Worm (Caenorhabditis elegans): Measurements from ENCODE around the gene T01C4.8.

Gene T01C4.8

ce11 chrV:7095254-7095990 lies 33.9 kb downstream of the T01C4.8 start:
- TF ChIP-seq ces-1 (GFP tag; optimal IDR thresholded peaks at IDR 0.05) (no peak), nhr-76 (tag; optimal IDR thresholded peaks at IDR 0.05) (no peak), blmp-1 (tag; optimal IDR thresholded peaks at IDR 0.05) (no peak), M03D4.4 (tag; optimal IDR thresholded peaks at IDR 0.05) (no peak), tbx-8 (GFP tag; optimal IDR thresholded peaks at IDR 0.05) (no peak), ztf-11 (tag; optimal IDR thresholded peaks at IDR 0.05) (no peak), nhr-28 (tag; optimal IDR thresholded peaks at IDR 0.05) (no peak), hlh-1 (tag; optimal IDR thresholded peaks at IDR 0.05) (no peak), lin-32 (GFP tag; optimal IDR thresholded peaks at IDR 0.05) (no peak), lin-13 (tag; optimal IDR thresholded peaks at IDR 0.05) (no peak), bed-3 (GFP tag; optimal IDR thresholded peaks at IDR 0.05) (no peak), ham-2 (GFP tag; optimal IDR thresholded peaks at IDR 0.05) (no peak), nhr-237 (tag; optimal IDR thresholded peaks at IDR 0.05) (no peak), zip-8 (tag; optimal IDR thresholded peaks at IDR 0.05) (no peak), cnd-1 (tag; optimal IDR thresholded peaks at IDR 0.05) (no peak), nhr-2 (tag; optimal IDR thresholded peaks at IDR 0.05) (no peak), sem-2 (GFP tag; optimal IDR thresholded peaks at IDR 0.05) (no peak), unc-39 (tag; optimal IDR thresholded peaks at IDR 0.05) (no peak), lsy-2 (tag; optimal IDR thresholded peaks at IDR 0.05) (no peak)

- no peak for TF ChIP-seq lsy-2 (tag; optimal IDR thresholded peaks at IDR 0.05)
- no peak for TF ChIP-seq sptf-1 (tag; optimal IDR thresholded peaks at IDR 0.05)
- no peak for TF ChIP-seq nhr-12 (tag; optimal IDR thresholded peaks at IDR 0.05)
- no peak for TF ChIP-seq ham-2 (GFP tag; optimal IDR thresholded peaks at IDR 0.05)
- no peak for TF ChIP-seq nhr-237 (tag; optimal IDR thresholded peaks at IDR 0.05)
- TF ChIP-seq drap-1 (GFP tag; optimal IDR thresholded peaks at IDR 0.05) = no peak
- TF ChIP-seq tbx-8 (GFP tag; optimal IDR thresholded peaks at IDR 0.05) = no peak
- no peak for TF ChIP-seq pha-4 (tag; optimal IDR thresholded peaks at IDR 0.05)
- no peak for TF ChIP-seq mls-2 (tag; optimal IDR thresholded peaks at IDR 0.05)
- TF ChIP-seq cnd-1 (tag; optimal IDR thresholded peaks at IDR 0.05) = no peak
- TF ChIP-seq ceh-43 (GFP tag; optimal IDR thresholded peaks at IDR 0.05) = no peak
- TF ChIP-seq M03D4.4 (tag; optimal IDR thresholded peaks at IDR 0.05) = no peak
- no peak for TF ChIP-seq lin-13 (tag; optimal IDR thresholded peaks at IDR 0.05)
- no peak for TF ChIP-seq zip-8 (tag; optimal IDR thresholded peaks at IDR 0.05)
- TF ChIP-seq elt-1 (tag; optimal IDR thresholded peaks at IDR 0.05; ENCODE audit: borderline replicate concordance, insufficient read depth) = no peak
- no peak for TF ChIP-seq mep-1 (tag; optimal IDR thresholded peaks at IDR 0.05)
- no peak for TF ChIP-seq unc-62 (GFP tag; optimal IDR thresholded peaks at IDR 0.05)
- no peak for TF ChIP-seq ztf-11 (tag; optimal IDR thresholded peaks at IDR 0.05)
- TF ChIP-seq lin-32 (GFP tag; optimal IDR thresholded peaks at IDR 0.05) = no peak
These were observed 35.5 kb downstream of the T01C4.8 start, which contains the start of gene nhr-135 for ce11 chrV:7093720-7094401. Gene nhr-135 (minus strand): TSS chrV:7093770.

- TF ChIP-seq nhr-237 (tag; optimal IDR thresholded peaks at IDR 0.05) (no peak), sptf-1 (tag; optimal IDR thresholded peaks at IDR 0.05) (no peak), hlh-1 (tag; optimal IDR thresholded peaks at IDR 0.05) (no peak), ces-1 (GFP tag; optimal IDR thresholded peaks at IDR 0.05) (no peak), bed-3 (GFP tag; optimal IDR thresholded peaks at IDR 0.05) (no peak), lin-32 (GFP tag; optimal IDR thresholded peaks at IDR 0.05) (no peak), nhr-12 (tag; optimal IDR thresholded peaks at IDR 0.05) (no peak), ceh-39 (tag; optimal IDR thresholded peaks at IDR 0.05) (no peak), mab-5 (tag; optimal IDR thresholded peaks at IDR 0.05) (no peak), unc-120 (tag; optimal IDR thresholded peaks at IDR 0.05; ENCODE audit: poor library complexity, severe bottlenecking) (no peak), blmp-1 (tag; optimal IDR thresholded peaks at IDR 0.05) (no peak), elt-3 (tag; optimal IDR thresholded peaks at IDR 0.05) (no peak), nhr-76 (tag; optimal IDR thresholded peaks at IDR 0.05) (no peak), snpc-4 (tag; optimal IDR thresholded peaks at IDR 0.05) (no peak), zip-8 (tag; optimal IDR thresholded peaks at IDR 0.05) (no peak), sem-2 (GFP tag; optimal IDR thresholded peaks at IDR 0.05) (no peak), lin-13 (tag; optimal IDR thresholded peaks at IDR 0.05) (no peak), mep-1 (tag; optimal IDR thresholded peaks at IDR 0.05) (no peak), drap-1 (GFP tag; optimal IDR thresholded peaks at IDR 0.05) (no peak)
These were observed 38.1 kb downstream of the T01C4.8 start, which contains the start of gene nhr-286 for ce11 chrV:7091287-7091686. Gene nhr-286 (minus strand): TSS chrV:7091610.
